Fruit fly (Drosophila melanogaster) whole organism, adult: Measurements from ENCODE around the gene CG31807.

Experiments
- CG11617 ChIP-seq: fragments of 200-800 bp; sonication (Bioruptor generic); optimal IDR thresholded peaks from 2 replicates; lab custom pipeline; 2017; ENCODE audit warnings: mild to moderate bottlenecking, missing biosample characterization, missing genetic modification reagents, missing genetic modification characterization
- CG12768 ChIP-seq: fragments of 200-800 bp; sonication (Bioruptor generic); optimal IDR thresholded peaks from 2 replicates; lab custom pipeline; 2017; ENCODE audit warnings: missing biosample characterization, missing genetic modification characterization, mild to moderate bottlenecking, moderate library complexity, missing genetic modification reagents
- CG14711 ChIP-seq: fragments of 200-800 bp; sonication (Bioruptor generic); optimal IDR thresholded peaks from 2 replicates; lab custom pipeline; 2018; ENCODE audit warnings: missing biosample characterization, mild to moderate bottlenecking, missing genetic modification characterization, moderate library complexity
- CG1620 ChIP-seq: fragments of 200-800 bp; sonication (Bioruptor generic); optimal IDR thresholded peaks from 2 replicates; lab custom pipeline; 2016; ENCODE audit warnings: missing biosample characterization, missing genetic modification characterization
- CG33017 ChIP-seq: fragments of 200-800 bp; sonication (Bioruptor generic); optimal IDR thresholded peaks from 2 replicates; lab custom pipeline; 2018; ENCODE audit warnings: missing biosample characterization, mild to moderate bottlenecking, missing genetic modification characterization, moderate library complexity
- CG5204 ChIP-seq: fragments of 200-800 bp; sonication (Bioruptor generic); optimal IDR thresholded peaks from 2 replicates; lab custom pipeline; 2016; ENCODE audit warnings: missing biosample characterization, missing genetic modification characterization
- CG7045 ChIP-seq: fragments of 200-800 bp; sonication (Bioruptor generic); optimal IDR thresholded peaks from 2 replicates; lab custom pipeline; 2017; ENCODE audit warnings: missing biosample characterization, mild to moderate bottlenecking, missing genetic modification characterization
- CG7101 ChIP-seq: fragments of 200-800 bp; sonication (Bioruptor generic); optimal IDR thresholded peaks from 2 replicates; lab custom pipeline; 2018; ENCODE audit warnings: missing biosample characterization, mild to moderate bottlenecking, missing genetic modification characterization, moderate library complexity
- Clk ChIP-seq: fragments of 200-800 bp; sonication (Bioruptor generic); optimal IDR thresholded peaks from 2 replicates; lab custom pipeline; 2017; ENCODE audit warnings: missing biosample characterization, missing genetic modification characterization
- Crg-1 ChIP-seq: fragments of 200-800 bp; sonication (Bioruptor generic); optimal IDR thresholded peaks from 2 replicates; lab custom pipeline; 2016; ENCODE audit warnings: missing biosample characterization, missing genetic modification characterization
- Hr96 ChIP-seq: fragments of 200-800 bp; sonication (Bioruptor generic); optimal IDR thresholded peaks from 2 replicates; lab custom pipeline; 2016; ENCODE audit warnings: missing biosample characterization, missing genetic modification characterization
- Mnt ChIP-seq: fragments of 200-800 bp; sonication (Bioruptor generic); optimal IDR thresholded peaks from 2 replicates; lab custom pipeline; 2016; ENCODE audit warnings: missing biosample characterization, mild to moderate bottlenecking, missing genetic modification characterization
- bab1 ChIP-seq: fragments of 200-800 bp; sonication (Bioruptor generic); optimal IDR thresholded peaks from 3 replicates; lab custom pipeline; 2019; ENCODE audit warnings: missing biosample characterization, mild to moderate bottlenecking, missing genetic modification characterization, moderate library complexity
- cic ChIP-seq: fragments of 200-800 bp; sonication (Bioruptor generic); optimal IDR thresholded peaks from 2 replicates; lab custom pipeline; 2017; ENCODE audit warnings: missing biosample characterization, mild to moderate bottlenecking, missing genetic modification characterization, moderate library complexity
- cnc ChIP-seq, 2 experiments: fragments of >200 bp; optimal IDR thresholded peaks; 2 replicates each; lab custom pipeline; 2017
- kay ChIP-seq: fragments of 200-800 bp; sonication (Bioruptor generic); peaks from one replicate; lab custom pipeline; 2016; ENCODE audit warnings: missing biosample characterization, missing genetic modification characterization, borderline replicate concordance
- ovo ChIP-seq: fragments of 200-800 bp; sonication (Bioruptor generic); optimal IDR thresholded peaks from 2 replicates; lab custom pipeline; 2016; ENCODE audit warnings: missing biosample characterization, missing genetic modification characterization
- pad ChIP-seq: fragments of 200-800 bp; sonication (Bioruptor generic); optimal IDR thresholded peaks from 3 replicates; lab custom pipeline; 2017; ENCODE audit warnings: missing biosample characterization, missing genetic modification characterization, mild to moderate bottlenecking, moderate library complexity, missing genetic modification reagents
- tj ChIP-seq: fragments of 200-800 bp; sonication (Bioruptor generic); optimal IDR thresholded peaks from 3 replicates; lab custom pipeline; 2017; ENCODE audit warnings: missing biosample characterization, mild to moderate bottlenecking, missing genetic modification characterization, moderate library complexity
- toe ChIP-seq: fragments of 200-800 bp; sonication (Bioruptor generic); optimal IDR thresholded peaks from 2 replicates; lab custom pipeline; 2016; ENCODE audit warnings: missing biosample characterization, missing genetic modification characterization

CG31807 gene

DNA sequence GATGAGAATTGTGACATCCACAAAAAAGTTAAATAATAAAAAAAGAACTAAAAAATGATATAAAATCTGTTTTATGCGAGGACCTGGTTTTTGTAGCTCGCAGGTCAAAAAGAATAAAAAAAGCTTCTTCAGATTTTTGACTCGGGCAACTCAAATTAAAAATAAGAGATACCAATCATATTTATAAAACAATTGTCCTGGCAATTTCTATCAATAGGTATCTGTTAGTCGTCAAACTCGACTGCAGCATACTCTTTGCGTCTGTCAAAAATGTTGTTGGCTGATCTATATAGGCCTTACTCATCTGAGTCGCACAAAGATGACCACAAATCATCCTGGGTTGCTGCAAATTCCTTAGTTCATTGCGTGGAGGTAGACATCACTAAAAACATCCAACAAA, 38.8 kb upstream of the CG31807 start:
- TF ChIP-seq kay (GFP tag; lab: Kevin White, UChicago) (peak; percentile 79), bab1 (GFP tag; lab: Kevin White, UChicago) (no peak), Crg-1 (GFP tag; lab: Kevin White, UChicago) (no peak)

DNA sequence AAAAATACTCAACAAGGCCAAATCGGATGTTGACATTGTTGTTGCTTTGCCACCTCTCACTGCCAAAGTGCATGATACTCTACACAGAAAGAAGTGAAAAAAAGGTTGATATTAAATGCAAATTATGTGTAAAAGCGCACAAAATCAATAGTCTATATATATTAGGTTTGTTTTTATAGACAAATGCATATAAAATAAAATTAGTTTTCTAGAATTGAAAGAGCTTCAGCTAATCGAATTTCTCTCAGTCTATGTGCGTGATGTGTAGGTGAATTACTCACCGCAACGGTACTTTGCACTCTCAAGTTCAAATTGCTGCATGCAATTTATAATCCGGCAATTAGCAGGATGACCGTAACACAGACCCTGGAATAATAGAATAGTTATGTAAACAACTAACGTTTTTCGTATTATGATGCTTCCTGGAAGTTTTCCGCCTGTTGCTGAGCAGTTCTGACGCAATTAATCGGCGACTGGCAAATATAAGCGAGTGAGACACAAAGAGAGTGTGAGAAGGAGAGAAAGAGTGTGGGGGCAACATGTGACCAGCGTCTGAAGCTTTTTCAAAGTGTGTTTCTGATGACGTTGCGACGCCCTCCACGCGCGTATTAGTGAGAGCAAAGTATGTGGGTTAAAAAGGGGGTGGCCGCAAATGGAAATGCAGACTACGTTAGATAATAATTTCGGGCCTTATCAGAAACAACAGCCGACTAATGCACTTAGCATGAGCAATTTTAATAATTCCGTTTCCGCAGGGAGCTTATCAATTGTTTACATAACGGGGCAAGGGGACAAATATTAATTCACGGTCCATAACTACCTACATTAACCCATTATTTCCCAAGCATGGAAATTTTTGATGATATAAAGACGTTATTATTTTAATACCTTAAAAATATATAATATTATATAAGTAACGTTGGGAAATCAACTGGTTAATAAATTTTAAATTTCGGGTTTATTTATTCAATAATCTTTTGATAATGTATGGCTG, 37.2 kb upstream of the CG31807 start:
- TF ChIP-seq CG5204 (GFP tag; lab: Kevin White, UChicago) (peak; percentile 97), tj (GFP tag; lab: Kevin White, UChicago) (peak; percentile 81), cic (GFP tag; lab: Kevin White, UChicago) (peak; percentile 75), kay (GFP tag; lab: Kevin White, UChicago) (peak; percentile 99), CG12768 (GFP tag; lab: Kevin White, UChicago) (peak; percentile 93), CG11617 (peak; percentile 96), CG1620 (GFP tag; lab: Kevin White, UChicago) (peak; percentile 94), Mnt (peak; percentile 86), Clk (GFP tag; lab: Kevin White, UChicago) (peak; percentile 86), CG7101 (tag; lab: Kevin White, UChicago) (peak; percentile 93), CG14711 (peak; percentile 95), ovo (GFP tag; lab: Kevin White, UChicago) (peak; percentile 91), Hr96 (GFP tag; lab: Kevin White, UChicago) (peak; percentile 88), pad (peak; percentile 85), bab1 (GFP tag; lab: Kevin White, UChicago) (peak; percentile 98), Crg-1 (GFP tag; lab: Kevin White, UChicago) (peak; percentile 84), CG7045 (GFP tag; lab: Kevin White, UChicago) (peak; percentile 97), CG33017 (peak; percentile 94), toe (GFP tag; lab: Kevin White, UChicago) (peak; percentile 95), cnc (optimal IDR thresholded peaks at IDR 0.05; lab: Kevin White, UChicago) (no peak)

DNA sequence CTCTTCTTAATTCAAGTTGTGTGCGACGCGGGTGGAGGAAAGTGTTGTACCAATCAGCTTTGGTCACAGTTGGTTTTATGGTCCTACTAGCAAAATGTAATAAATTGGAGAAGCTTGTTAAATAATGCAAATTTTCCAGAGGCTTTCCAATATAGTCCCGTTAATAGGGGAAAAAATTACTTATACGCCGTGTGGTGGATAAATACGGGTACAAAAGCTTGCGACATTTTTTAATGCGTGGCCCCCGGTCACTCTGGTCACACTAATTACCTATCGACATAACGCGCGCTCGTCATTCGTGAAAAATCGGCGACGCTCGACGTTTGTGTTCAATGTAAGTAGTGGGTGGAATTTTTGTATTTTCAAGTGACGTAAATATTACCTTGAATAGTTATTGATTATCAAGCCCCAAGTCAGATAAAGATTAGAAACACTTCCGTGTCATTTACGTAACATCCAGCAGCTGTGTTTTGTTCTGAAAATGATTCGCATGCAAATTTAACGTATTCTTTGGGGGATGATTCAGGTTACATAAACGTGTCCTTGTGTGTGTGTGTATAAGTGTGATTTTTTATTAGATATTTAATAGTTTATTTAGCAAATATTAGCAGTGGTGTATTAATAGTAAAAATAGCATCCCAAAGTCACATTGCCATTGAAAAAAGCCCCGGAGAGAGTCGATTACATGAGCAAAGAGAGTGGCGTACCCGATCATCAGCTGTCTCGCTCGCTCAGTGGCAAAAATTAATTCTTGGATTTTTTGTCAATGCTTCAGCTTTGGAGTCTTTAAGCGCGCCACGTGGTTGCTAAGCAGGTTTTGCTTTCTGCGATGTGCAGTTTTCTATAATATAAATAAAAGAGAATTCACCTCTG, 36.1 kb upstream of the CG31807 start, which contains the start of gene Cyt-c-p:
Cyt-c-p (plus strand) TSS at position 290 of the 873 bp plus-strand sequence.
- TF ChIP-seq CG33017 (peak; percentile 27), Crg-1 (GFP tag; lab: Kevin White, UChicago) (peak; percentile 6), Hr96 (GFP tag; lab: Kevin White, UChicago) (peak; percentile 25), CG1620 (GFP tag; lab: Kevin White, UChicago) (peak; percentile 47), CG7101 (tag; lab: Kevin White, UChicago) (peak; percentile 54), CG11617 (peak; percentile 58), tj (GFP tag; lab: Kevin White, UChicago) (peak; percentile 52), Clk (GFP tag; lab: Kevin White, UChicago) (no peak), cnc (optimal IDR thresholded peaks at IDR 0.05; lab: Kevin White, UChicago) (no peak), ovo (GFP tag; lab: Kevin White, UChicago) (peak; percentile 18), CG12768 (GFP tag; lab: Kevin White, UChicago) (no peak), cic (GFP tag; lab: Kevin White, UChicago) (peak; percentile 73), CG5204 (GFP tag; lab: Kevin White, UChicago) (no peak), pad (peak; percentile 86), bab1 (GFP tag; lab: Kevin White, UChicago) (peak; percentile 69), Mnt (peak; percentile 43), CG7045 (GFP tag; lab: Kevin White, UChicago) (no peak), CG14711 (peak; percentile 0), kay (GFP tag; lab: Kevin White, UChicago) (peak; percentile 69), toe (GFP tag; lab: Kevin White, UChicago) (no peak)

DNA sequence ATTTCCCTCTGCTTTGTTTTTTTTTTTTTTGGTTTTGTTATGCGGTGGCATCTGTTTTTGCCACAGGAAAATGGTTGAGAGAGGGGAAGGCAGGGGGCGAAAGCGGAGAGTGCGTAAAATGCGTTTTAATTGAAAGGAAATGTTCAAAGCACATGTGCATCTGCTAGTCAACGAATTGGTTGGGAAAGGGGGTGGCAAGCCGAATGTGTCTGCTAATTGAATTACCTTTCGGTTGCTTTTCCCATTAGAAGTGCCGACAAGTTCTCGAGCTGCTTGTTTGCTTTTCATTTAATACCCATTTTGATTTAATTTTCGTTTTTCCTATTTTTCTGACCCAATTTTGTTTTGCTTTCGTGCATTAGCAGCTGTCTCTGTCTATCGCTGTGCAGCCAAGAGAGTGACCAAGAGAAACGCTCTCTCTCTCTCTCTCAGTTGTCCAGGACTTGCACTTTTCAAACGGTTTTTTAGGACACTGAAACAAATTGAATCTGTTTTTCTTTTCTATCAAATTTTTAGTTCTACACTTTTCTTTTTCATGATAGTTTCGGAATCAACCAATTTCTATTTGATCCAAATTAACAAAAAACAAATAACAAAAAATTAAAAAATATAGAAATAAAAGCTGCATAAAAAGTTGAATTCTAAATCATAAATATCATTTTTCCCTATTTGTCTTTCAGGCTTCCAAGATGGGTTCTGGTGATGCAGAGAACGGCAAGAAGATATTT, 34.8 kb upstream of the CG31807 start:
- no peak for TF ChIP-seq CG11617
- TF ChIP-seq tj (GFP tag; lab: Kevin White, UChicago), result no peak
- no peak for TF ChIP-seq CG7101 (tag; lab: Kevin White, UChicago)
- no peak for TF ChIP-seq kay (GFP tag; lab: Kevin White, UChicago)
- TF ChIP-seq CG1620 (GFP tag; lab: Kevin White, UChicago), result no peak
- TF ChIP-seq CG33017, result no peak
- TF ChIP-seq cic (GFP tag; lab: Kevin White, UChicago), result no peak
- no peak for TF ChIP-seq cnc (optimal IDR thresholded peaks at IDR 0.05; lab: Kevin White, UChicago)
- TF ChIP-seq Hr96 (GFP tag; lab: Kevin White, UChicago), result no peak
- no peak for TF ChIP-seq toe (GFP tag; lab: Kevin White, UChicago)
- no peak for TF ChIP-seq ovo (GFP tag; lab: Kevin White, UChicago)
- TF ChIP-seq CG5204 (GFP tag; lab: Kevin White, UChicago), result no peak
- TF ChIP-seq Crg-1 (GFP tag; lab: Kevin White, UChicago), result no peak
